Worm (Caenorhabditis elegans): ENCODE measurements around the gene F36H9.1.

Gene F36H9.1

DNA sequence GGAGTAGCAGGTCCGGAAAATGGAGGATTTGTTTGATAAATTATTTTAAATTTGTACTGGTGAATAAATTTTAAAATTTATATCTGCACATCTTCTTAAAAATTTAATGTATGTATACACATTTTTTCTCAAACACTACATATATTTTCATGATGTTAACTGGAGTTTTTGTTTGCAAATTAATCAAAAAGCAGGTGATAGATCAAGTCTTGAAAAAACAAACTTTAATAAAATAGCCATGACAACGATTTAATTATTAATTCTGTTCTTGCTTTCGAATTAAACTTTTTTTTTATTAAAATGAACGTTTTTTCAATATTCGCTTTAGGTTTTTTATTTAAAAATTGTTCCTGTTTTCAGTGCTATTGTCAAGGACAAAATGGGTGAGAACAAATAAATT is at the start of gene F36H9.1:
Gene F36H9.1 (plus strand): TSS at position 301 of the 400 bp plus-strand sequence.
- no peak for TF ChIP-seq W03F9.2 (tag; optimal IDR thresholded peaks at IDR 0.05)
- no peak for TF ChIP-seq dao-5 (tag; optimal IDR thresholded peaks at IDR 0.05)
- no peak for TF ChIP-seq him-1 (tag; optimal IDR thresholded peaks at IDR 0.05)

ce11 chrV:1749053-1749452 is 45.3 kb upstream of the F36H9.1 start, which contains the start of gene ZK697.8:
TSS of gene ZK697.8 (minus strand) at chrV:1749153.
- TF ChIP-seq W03F9.2 (tag; optimal IDR thresholded peaks at IDR 0.05), result no peak
- no peak for TF ChIP-seq him-1 (tag; optimal IDR thresholded peaks at IDR 0.05)
- no peak for TF ChIP-seq dao-5 (tag; optimal IDR thresholded peaks at IDR 0.05)

ce11 chrV:1751449-1751848 is 42.9 kb upstream of the F36H9.1 start, which contains the start of gene srh-199:
TSS of gene srh-199 (minus strand) at chrV:1751549.
- TF ChIP-seq W03F9.2 (tag; optimal IDR thresholded peaks at IDR 0.05) (no peak), dao-5 (tag; optimal IDR thresholded peaks at IDR 0.05) (no peak), him-1 (tag; optimal IDR thresholded peaks at IDR 0.05) (no peak)

ce11 chrV:1752496-1752895 is 41.8 kb upstream of the F36H9.1 start, which contains the start of gene ZK697.1:
TSS of gene ZK697.1 (plus strand) at chrV:1752796.
- TF ChIP-seq W03F9.2 (tag; optimal IDR thresholded peaks at IDR 0.05) (no peak), dao-5 (tag; optimal IDR thresholded peaks at IDR 0.05) (no peak), him-1 (tag; optimal IDR thresholded peaks at IDR 0.05) (no peak)

ce11 chrV:1755589-1755988 is 38.7 kb upstream of the F36H9.1 start, which contains the start of gene ZK697.14:
TSS of gene ZK697.14 (minus strand) at chrV:1755689.
- TF ChIP-seq him-1 (tag; optimal IDR thresholded peaks at IDR 0.05) (no peak), W03F9.2 (tag; optimal IDR thresholded peaks at IDR 0.05) (no peak), dao-5 (tag; optimal IDR thresholded peaks at IDR 0.05) (no peak)

DNA sequence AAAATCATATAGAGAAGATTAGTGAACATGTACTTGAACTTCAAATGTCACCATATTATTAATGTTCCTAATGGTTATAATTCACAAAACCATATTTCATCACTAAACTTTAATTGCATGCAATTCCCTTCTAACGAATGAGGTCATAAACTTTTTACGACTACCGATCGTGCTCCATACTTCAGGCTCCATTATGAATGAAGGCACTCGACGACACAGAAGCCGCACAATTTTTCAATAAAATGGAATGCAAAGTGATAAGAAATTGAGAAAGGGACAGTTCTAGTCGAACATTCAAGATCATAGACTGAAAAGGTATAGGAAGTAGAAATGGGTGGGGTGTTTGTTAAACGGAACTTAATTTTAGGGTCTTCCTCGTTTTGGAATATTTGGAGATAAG is 38.2 kb upstream of the F36H9.1 start:
- TF ChIP-seq dao-5 (tag; optimal IDR thresholded peaks at IDR 0.05) (no peak), him-1 (tag; optimal IDR thresholded peaks at IDR 0.05) (no peak), W03F9.2 (tag; optimal IDR thresholded peaks at IDR 0.05) (no peak)

DNA sequence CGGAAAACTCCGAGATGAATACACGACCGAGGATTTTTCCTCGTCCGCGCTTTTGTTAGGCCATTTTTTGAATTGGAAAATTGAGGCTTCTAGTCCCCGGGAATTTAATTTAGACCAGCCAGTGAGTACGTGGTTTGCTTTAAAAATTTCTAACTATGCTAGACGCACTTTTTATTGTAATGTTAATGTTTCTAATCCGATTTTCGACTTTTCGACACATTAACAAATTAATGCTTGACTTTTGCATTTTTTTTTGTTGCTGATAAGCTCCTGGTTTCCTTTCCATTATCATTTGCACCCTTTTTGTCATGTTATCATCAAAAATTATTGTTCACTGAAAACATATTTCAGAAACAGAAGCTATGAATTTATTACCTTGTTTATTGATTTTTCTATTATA is 37.5 kb upstream of the F36H9.1 start, which contains the start of gene clec-204:
Gene clec-204 (plus strand): TSS at position 301 of the 400 bp plus-strand sequence.
- TF ChIP-seq W03F9.2 (tag; optimal IDR thresholded peaks at IDR 0.05) (no peak), him-1 (tag; optimal IDR thresholded peaks at IDR 0.05) (no peak), dao-5 (tag; optimal IDR thresholded peaks at IDR 0.05) (no peak)

ce11 chrV:1760682-1761081 is 33.6 kb upstream of the F36H9.1 start, which contains the start of gene clec-205:
TSS of gene clec-205 (plus strand) at chrV:1760893.
- TF ChIP-seq W03F9.2 (tag; optimal IDR thresholded peaks at IDR 0.05) (no peak), dao-5 (tag; optimal IDR thresholded peaks at IDR 0.05) (no peak), him-1 (tag; optimal IDR thresholded peaks at IDR 0.05) (no peak)

ce11 chrV:1767427-1767826 is 26.9 kb upstream of the F36H9.1 start:
- TF ChIP-seq dao-5 (tag; optimal IDR thresholded peaks at IDR 0.05), result no peak
- no peak for TF ChIP-seq him-1 (tag; optimal IDR thresholded peaks at IDR 0.05)
- no peak for TF ChIP-seq W03F9.2 (tag; optimal IDR thresholded peaks at IDR 0.05)

DNA sequence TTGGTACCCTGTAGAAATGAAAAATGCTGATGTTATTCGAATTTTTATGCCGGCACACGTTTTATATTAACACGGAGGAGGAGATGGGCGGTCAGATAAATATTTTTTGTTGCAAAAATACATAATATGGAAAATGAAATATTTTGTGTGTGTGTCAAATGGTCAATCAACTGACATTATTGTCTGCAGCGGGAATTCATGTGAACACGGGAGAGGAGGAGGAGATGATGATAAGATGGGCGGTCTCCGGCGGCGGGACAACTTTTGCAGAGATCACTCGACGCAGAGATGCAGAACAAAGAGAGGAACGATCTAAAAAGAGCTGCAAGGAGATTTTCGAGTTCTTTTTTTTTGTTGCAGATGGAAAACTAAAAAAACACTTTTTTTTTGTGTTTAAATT is 22.6 kb upstream of the F36H9.1 start, which contains the start of gene dhs-13:
Gene dhs-13 (minus strand): TSS at position 8 of the 400 bp plus-strand sequence.
- TF ChIP-seq W03F9.2 (tag; optimal IDR thresholded peaks at IDR 0.05), result no peak
- no peak for TF ChIP-seq him-1 (tag; optimal IDR thresholded peaks at IDR 0.05)
- no peak for TF ChIP-seq dao-5 (tag; optimal IDR thresholded peaks at IDR 0.05)

DNA sequence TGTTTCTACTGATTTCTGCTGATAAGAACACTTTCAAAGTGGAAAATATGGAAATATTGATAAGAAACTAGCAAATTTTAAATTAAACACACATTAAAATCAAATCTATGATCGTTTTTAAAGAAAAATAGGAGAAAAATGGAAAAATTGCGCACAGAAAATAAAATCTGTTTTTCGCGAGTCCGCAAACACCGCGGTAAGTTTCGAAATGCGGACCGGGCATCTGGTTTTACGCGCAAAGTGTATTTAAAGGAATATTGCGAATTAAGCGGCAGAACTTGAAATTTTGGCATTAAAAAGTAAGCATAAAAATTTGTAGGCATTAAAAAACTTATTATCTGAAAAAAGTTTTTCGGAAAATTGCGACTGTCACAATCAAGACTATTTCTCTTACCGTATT is 21.2 kb upstream of the F36H9.1 start:
- TF ChIP-seq W03F9.2 (tag; optimal IDR thresholded peaks at IDR 0.05) (no peak), him-1 (tag; optimal IDR thresholded peaks at IDR 0.05) (no peak), dao-5 (tag; optimal IDR thresholded peaks at IDR 0.05) (no peak)

DNA sequence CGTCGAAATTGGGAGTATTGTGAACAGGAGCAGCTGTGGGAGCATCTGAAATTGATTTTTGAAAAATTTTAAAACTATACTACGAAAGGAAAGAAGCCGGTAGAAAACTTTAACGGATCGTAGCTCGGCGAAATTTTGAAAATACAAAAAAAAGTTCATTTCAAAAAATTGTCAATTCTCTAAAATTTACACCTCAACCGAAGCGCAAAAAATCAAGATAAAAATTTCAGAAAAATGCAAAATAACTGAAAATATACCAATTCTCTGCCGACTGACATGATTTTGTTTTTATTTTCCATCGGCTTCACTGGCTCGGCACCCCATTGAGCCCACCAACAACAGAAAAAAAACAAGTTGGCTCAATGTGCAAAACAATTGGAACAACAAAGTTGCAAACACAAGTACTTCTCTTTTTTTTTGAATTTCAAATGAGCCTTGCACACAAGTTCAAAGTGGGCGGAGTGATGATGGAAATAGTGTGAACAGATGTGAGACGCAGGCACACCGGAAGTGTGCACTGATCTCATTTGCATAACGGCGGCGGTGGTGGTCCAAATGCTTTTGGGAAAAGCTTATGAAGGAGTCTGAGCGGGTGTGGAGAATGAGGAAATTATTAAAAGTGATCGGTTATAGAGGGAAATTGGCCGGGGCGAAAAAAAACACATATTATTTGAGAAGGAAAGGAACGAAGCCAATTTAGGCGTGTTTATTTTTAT is 19.3 kb upstream of the F36H9.1 start, which contains the start of gene F36H9.7:
Gene F36H9.7 (minus strand): TSS at position 51 of the 716 bp plus-strand sequence.
- TF ChIP-seq him-1 (tag; optimal IDR thresholded peaks at IDR 0.05), result no peak
- no peak for TF ChIP-seq W03F9.2 (tag; optimal IDR thresholded peaks at IDR 0.05)
- TF ChIP-seq dao-5 (tag; optimal IDR thresholded peaks at IDR 0.05), result no peak

DNA sequence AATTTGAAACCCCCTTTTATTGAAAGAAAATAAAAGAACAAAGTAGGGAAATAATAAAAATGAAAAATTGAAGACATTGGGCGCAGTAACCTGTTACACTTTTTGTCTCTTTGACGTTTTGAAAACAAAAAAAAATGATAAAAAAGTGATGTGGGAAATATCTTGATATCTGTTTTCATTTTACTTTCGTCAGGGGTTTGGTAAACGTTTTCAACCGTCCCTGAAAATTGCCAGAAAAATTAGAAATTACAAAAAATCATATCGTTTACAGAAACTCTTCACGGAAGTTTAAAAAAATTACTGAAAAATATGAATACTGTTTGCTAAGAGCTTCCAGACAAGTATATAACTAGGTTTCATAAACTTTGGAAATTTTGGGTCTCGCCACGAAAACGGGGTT is 15.2 kb upstream of the F36H9.1 start, which contains the start of gene F36H9.4:
Gene F36H9.4 (minus strand): TSS at position 101 of the 400 bp plus-strand sequence.
- TF ChIP-seq him-1 (tag; optimal IDR thresholded peaks at IDR 0.05) (no peak), W03F9.2 (tag; optimal IDR thresholded peaks at IDR 0.05) (no peak), dao-5 (tag; optimal IDR thresholded peaks at IDR 0.05) (no peak)

ce11 chrV:1779994-1780393 is 14.3 kb upstream of the F36H9.1 start:
- no peak for TF ChIP-seq dao-5 (tag; optimal IDR thresholded peaks at IDR 0.05)
- no peak for TF ChIP-seq him-1 (tag; optimal IDR thresholded peaks at IDR 0.05)
- no peak for TF ChIP-seq W03F9.2 (tag; optimal IDR thresholded peaks at IDR 0.05)

All from whole organism, L4/young adult.